Worm (Caenorhabditis elegans): ENCODE measurements around the gene gcy-15.

DNA sequence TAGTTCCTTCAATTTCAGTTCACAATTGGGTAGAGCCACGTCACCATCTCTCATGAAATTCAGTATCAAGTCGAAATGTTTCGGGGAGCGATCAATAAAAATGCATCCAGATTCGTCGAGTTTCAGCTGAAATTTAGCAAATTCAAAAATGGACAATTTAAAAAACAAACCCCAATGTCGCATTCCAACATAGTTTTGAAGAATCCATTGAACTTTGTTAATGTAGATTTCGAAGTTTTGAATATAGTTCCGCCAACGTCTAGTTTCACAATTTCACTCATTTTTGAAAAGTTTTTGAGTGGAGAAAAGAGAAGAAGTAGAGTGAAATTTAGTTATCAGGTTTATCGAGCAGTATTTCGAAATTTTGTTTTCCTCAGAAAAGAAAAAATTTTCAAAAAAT is 24.9 kb upstream of the gcy-15 start, which contains the start of gene ZC239.14:
- TF ChIP-seq tbx-9 (tag; optimal IDR thresholded peaks at IDR 0.05; ENCODE audit: borderline replicate concordance) = no peak
- no peak for TF ChIP-seq pha-4 (tag; optimal IDR thresholded peaks at IDR 0.05)
- no peak for TF ChIP-seq mes-4 (tag; optimal IDR thresholded peaks at IDR 0.05)
- TF ChIP-seq sea-2 (GFP tag; IDR thresholded peaks at IDR 0.05) = no peak
